Fruit fly (Drosophila melanogaster) whole organism, embryonic: ENCODE results near the gene Fam92.
A peak's percentile ranks its signal among the peaks of the same experiment; 100 is the strongest.

ENCODE experiments used
- Atf6 ChIP-seq: fragments of 200-800 bp; sonication (Bioruptor generic); IDR thresholded peaks from 2 replicates; pipeline ENCODE4 v1.3.6; 2022; ENCODE audit warnings: missing biosample characterization, missing genetic modification characterization
- B-H1 ChIP-seq: fragments of 200-800 bp; sonication (Bioruptor generic); IDR thresholded peaks from 3 replicates; pipeline ENCODE4 v1.3.6; 2022; ENCODE audit warnings: missing biosample characterization, missing genetic modification characterization
- CG1024 ChIP-seq: fragments of 200-800 bp; sonication (Bioruptor generic); IDR thresholded peaks from 2 replicates; pipeline ENCODE4 v1.3.6; 2022; ENCODE audit warnings: missing biosample characterization, missing genetic modification characterization
- CG10543 ChIP-seq: fragments of 200-800 bp; sonication (Bioruptor generic); optimal IDR thresholded peaks from 3 replicates; lab custom pipeline; 2017; ENCODE audit warnings: missing biosample characterization, mild to moderate bottlenecking, missing genetic modification characterization, moderate library complexity
- CG11723 ChIP-seq: fragments of 200-800 bp; sonication (Bioruptor generic); optimal IDR thresholded peaks from 2 replicates; lab custom pipeline; 2017; ENCODE audit warnings: missing biosample characterization, mild to moderate bottlenecking, missing genetic modification characterization
- CG12155 ChIP-seq: fragments of 200-800 bp; sonication (Bioruptor generic); optimal IDR thresholded peaks from 3 replicates; lab custom pipeline; 2016; ENCODE audit warnings: missing biosample characterization, missing genetic modification characterization
- CG13624 ChIP-seq: fragments of 200-800 bp; sonication (Bioruptor generic); optimal IDR thresholded peaks from 2 replicates; lab custom pipeline; 2016; ENCODE audit warnings: missing biosample characterization, missing genetic modification characterization
- CG14014 ChIP-seq: fragments of 200-800 bp; sonication (Bioruptor generic); IDR thresholded peaks from 2 replicates; pipeline ENCODE4 v1.3.6; 2022; ENCODE audit warnings: missing biosample characterization, missing genetic modification characterization
- CG14050 ChIP-seq: fragments of 200-800 bp; sonication (Bioruptor generic); IDR thresholded peaks from 3 replicates; pipeline ENCODE4 v1.3.6; 2022; ENCODE audit warnings: missing biosample characterization, missing genetic modification characterization
- CG14441 ChIP-seq: fragments of 200-800 bp; sonication (Bioruptor generic); IDR thresholded peaks from 2 replicates; pipeline ENCODE4 v1.3.6; 2022; ENCODE audit warnings: missing biosample characterization, missing genetic modification characterization
- CG15269 ChIP-seq: fragments of 200-800 bp; sonication (Bioruptor generic); optimal IDR thresholded peaks from 2 replicates; lab custom pipeline; 2018; ENCODE audit warnings: missing biosample characterization, mild to moderate bottlenecking, missing genetic modification characterization, moderate library complexity
- CG1603 ChIP-seq: fragments of 200-800 bp; sonication (Bioruptor generic); optimal IDR thresholded peaks from 2 replicates; lab custom pipeline; 2019; ENCODE audit warnings: missing biosample characterization, mild to moderate bottlenecking, missing genetic modification characterization, moderate library complexity
- CG2116 ChIP-seq: fragments of 200-800 bp; sonication (Bioruptor generic); optimal IDR thresholded peaks from 3 replicates; lab custom pipeline; 2018; ENCODE audit warnings: missing biosample characterization, mild to moderate bottlenecking, missing genetic modification characterization
- CG2889 ChIP-seq: fragments of 200-800 bp; sonication (Bioruptor generic); IDR thresholded peaks from 3 replicates; pipeline ENCODE4 v1.3.6; 2022; ENCODE audit warnings: missing biosample characterization, missing genetic modification characterization
- CG30403 ChIP-seq: fragments of 200-800 bp; sonication (Bioruptor generic); optimal IDR thresholded peaks from 3 replicates; lab custom pipeline; 2016; ENCODE audit warnings: missing biosample characterization, missing genetic modification characterization
- CG30431 ChIP-seq: fragments of 200-800 bp; sonication (Bioruptor generic); optimal IDR thresholded peaks from 2 replicates; lab custom pipeline; 2017; ENCODE audit warnings: missing biosample characterization, missing genetic modification characterization
- CG3163 ChIP-seq: fragments of 200-800 bp; sonication (Bioruptor generic); optimal IDR thresholded peaks from 3 replicates; lab custom pipeline; 2016; ENCODE audit warnings: missing biosample characterization, missing genetic modification characterization
- CG33213 ChIP-seq: fragments of 200-800 bp; sonication (Bioruptor generic); optimal IDR thresholded peaks from 3 replicates; lab custom pipeline; 2016; ENCODE audit warnings: missing biosample characterization, missing genetic modification characterization
- CG3995 ChIP-seq: fragments of 200-800 bp; sonication (Bioruptor generic); optimal IDR thresholded peaks from 3 replicates; lab custom pipeline; 2016; ENCODE audit warnings: missing biosample characterization, missing genetic modification characterization
- CG7271 ChIP-seq: fragments of 200-800 bp; sonication (Bioruptor generic); optimal IDR thresholded peaks from 2 replicates; lab custom pipeline; 2018; ENCODE audit warnings: missing biosample characterization, mild to moderate bottlenecking, missing genetic modification characterization, moderate library complexity
- CG7963 ChIP-seq: fragments of 200-800 bp; sonication (Bioruptor generic); IDR thresholded peaks from 3 replicates; pipeline ENCODE4 v1.3.6; 2022; ENCODE audit warnings: missing biosample characterization, missing genetic modification characterization; ENCODE audit not compliant: partially characterized antibody
- CG8924 ChIP-seq: fragments of 200-800 bp; optimal IDR thresholded peaks from 3 replicates; lab custom pipeline; 2019; ENCODE audit warnings: missing biosample characterization, mild to moderate bottlenecking, missing genetic modification characterization, moderate library complexity
- CG9609 ChIP-seq: fragments of 200-800 bp; sonication (Bioruptor generic); optimal IDR thresholded peaks from 3 replicates; lab custom pipeline; 2016; ENCODE audit warnings: missing biosample characterization, missing genetic modification characterization
- Camta ChIP-seq: fragments of 200-800 bp; sonication (Bioruptor generic); optimal IDR thresholded peaks from 2 replicates; lab custom pipeline; 2016; ENCODE audit warnings: missing biosample characterization, missing genetic modification characterization
- Chrac-16 ChIP-seq: fragments of 200-800 bp; sonication (Bioruptor generic); optimal IDR thresholded peaks from 3 replicates; lab custom pipeline; 2016; ENCODE audit warnings: missing biosample characterization, missing genetic modification characterization
- Fer1 ChIP-seq: fragments of 200-800 bp; sonication (Bioruptor generic); optimal IDR thresholded peaks from 2 replicates; lab custom pipeline; 2017; ENCODE audit warnings: missing biosample characterization, mild to moderate bottlenecking, missing genetic modification characterization
- GATAe ChIP-seq: fragments of 200-800 bp; sonication (Bioruptor generic); conservative IDR thresholded peaks from 2 replicates; pipeline ENCODE4 v1.3.6; 2022; ENCODE audit warnings: missing biosample characterization, missing genetic modification characterization
- Hmr ChIP-seq: fragments of 200-800 bp; sonication (Bioruptor generic); optimal IDR thresholded peaks from 3 replicates; lab custom pipeline; 2017; ENCODE audit warnings: mild to moderate bottlenecking, missing biosample characterization, missing genetic modification reagents, missing genetic modification characterization
- Jarid2 ChIP-seq: fragments of 200-800 bp; sonication (Bioruptor generic); optimal IDR thresholded peaks from 3 replicates; lab custom pipeline; 2017; ENCODE audit warnings: mild to moderate bottlenecking, missing biosample characterization, missing genetic modification reagents, missing genetic modification characterization
- MTF-1 ChIP-seq: fragments of 200-800 bp; sonication (Bioruptor generic); optimal IDR thresholded peaks from 2 replicates; lab custom pipeline; 2018; ENCODE audit warnings: missing biosample characterization, mild to moderate bottlenecking, missing genetic modification characterization, borderline replicate concordance
- Med ChIP-seq: fragments of 200-800 bp; sonication (Bioruptor generic); peaks from one replicate; lab custom pipeline; 2016; ENCODE audit warnings: missing biosample characterization, missing genetic modification characterization, mild to moderate bottlenecking, inconsistent platforms, moderate library complexity
- Ravus ChIP-seq: fragments of 200-800 bp; sonication (Bioruptor generic); IDR thresholded peaks from 2 replicates; pipeline ENCODE4 v1.3.6; 2022; ENCODE audit warnings: missing biosample characterization, missing genetic modification characterization
- Sox100B ChIP-seq: fragments of 200-800 bp; sonication (Bioruptor generic); optimal IDR thresholded peaks from 3 replicates; lab custom pipeline; 2018; ENCODE audit warnings: missing biosample characterization, mild to moderate bottlenecking, missing genetic modification characterization
- Stat92E ChIP-seq, 3 experiments: fragments of >200 bp in 2 of 3; fragments of 200-800 bp in 1 of 3; sonication (Bioruptor generic) in 1 of 3; optimal IDR thresholded peaks; 2 replicates each; lab custom pipeline; 2017 to 2019; ENCODE audit warnings: missing biosample characterization in 3 of 3, missing genetic modification characterization in 3 of 3, mild to moderate bottlenecking in 1 of 3, moderate library complexity in 1 of 3
- YL-1 ChIP-seq: fragments of 200-800 bp; sonication (Bioruptor generic); optimal IDR thresholded peaks from 3 replicates; lab custom pipeline; 2017; ENCODE audit warnings: missing biosample characterization, mild to moderate bottlenecking, missing genetic modification characterization
- danr ChIP-seq: fragments of 200-800 bp; sonication (Bioruptor generic); IDR thresholded peaks from 2 replicates; pipeline ENCODE4 v1.3.6; 2022; ENCODE audit warnings: missing biosample characterization, missing genetic modification characterization
- dimm ChIP-seq: fragments of 200-800 bp; sonication (Bioruptor generic); IDR thresholded peaks from 2 replicates; pipeline ENCODE4 v1.3.6; 2022; ENCODE audit warnings: missing biosample characterization, missing genetic modification characterization
- grau ChIP-seq: fragments of 200-800 bp; optimal IDR thresholded peaks from 3 replicates; lab custom pipeline; 2019; ENCODE audit warnings: missing biosample characterization, mild to moderate bottlenecking, missing genetic modification characterization, moderate library complexity
- gro ChIP-seq: fragments of 200-800 bp; sonication (Bioruptor generic); optimal IDR thresholded peaks from 2 replicates; lab custom pipeline; 2016; ENCODE audit warnings: missing biosample characterization, missing genetic modification characterization
- jumu ChIP-seq: fragments of 200-800 bp; sonication (Bioruptor generic); optimal IDR thresholded peaks from 3 replicates; lab custom pipeline; 2016; ENCODE audit warnings: missing biosample characterization, missing genetic modification characterization
- lmd ChIP-seq: fragments of 200-800 bp; sonication (Bioruptor generic); IDR thresholded peaks from 2 replicates; pipeline ENCODE4 v1.3.6; 2022; ENCODE audit warnings: missing biosample characterization, missing genetic modification characterization
- mirr ChIP-seq: fragments of 200-800 bp; sonication (Bioruptor generic); optimal IDR thresholded peaks from 3 replicates; lab custom pipeline; 2018; ENCODE audit warnings: missing biosample characterization, mild to moderate bottlenecking, missing genetic modification characterization
- nmo ChIP-seq: fragments of 200-800 bp; sonication (Bioruptor generic); optimal IDR thresholded peaks from 2 replicates; lab custom pipeline; 2018; ENCODE audit warnings: missing biosample characterization, mild to moderate bottlenecking, missing genetic modification characterization, moderate library complexity
- onecut ChIP-seq: fragments of 200-800 bp; sonication (Bioruptor generic); IDR thresholded peaks from 2 replicates; pipeline ENCODE4 v1.3.6; 2022; ENCODE audit warnings: missing biosample characterization, missing genetic modification characterization
- pfk ChIP-seq: fragments of 200-800 bp; sonication (Bioruptor generic); optimal IDR thresholded peaks from 2 replicates; lab custom pipeline; 2018; ENCODE audit warnings: missing biosample characterization, mild to moderate bottlenecking, missing genetic modification characterization, moderate library complexity
- schlank ChIP-seq: fragments of 200-800 bp; sonication (Bioruptor generic); optimal IDR thresholded peaks from 2 replicates; lab custom pipeline; 2018; ENCODE audit warnings: missing biosample characterization, mild to moderate bottlenecking, missing genetic modification characterization
- scrt ChIP-seq: fragments of 200-800 bp; sonication (Bioruptor generic); optimal IDR thresholded peaks from 2 replicates; lab custom pipeline; 2018; ENCODE audit warnings: missing biosample characterization, mild to moderate bottlenecking, missing genetic modification characterization, moderate library complexity
- unpg ChIP-seq: fragments of 200-800 bp; sonication (Bioruptor generic); optimal IDR thresholded peaks from 3 replicates; lab custom pipeline; 2018; ENCODE audit warnings: missing biosample characterization, mild to moderate bottlenecking, missing genetic modification characterization, moderate library complexity

Gene Fam92

DNA sequence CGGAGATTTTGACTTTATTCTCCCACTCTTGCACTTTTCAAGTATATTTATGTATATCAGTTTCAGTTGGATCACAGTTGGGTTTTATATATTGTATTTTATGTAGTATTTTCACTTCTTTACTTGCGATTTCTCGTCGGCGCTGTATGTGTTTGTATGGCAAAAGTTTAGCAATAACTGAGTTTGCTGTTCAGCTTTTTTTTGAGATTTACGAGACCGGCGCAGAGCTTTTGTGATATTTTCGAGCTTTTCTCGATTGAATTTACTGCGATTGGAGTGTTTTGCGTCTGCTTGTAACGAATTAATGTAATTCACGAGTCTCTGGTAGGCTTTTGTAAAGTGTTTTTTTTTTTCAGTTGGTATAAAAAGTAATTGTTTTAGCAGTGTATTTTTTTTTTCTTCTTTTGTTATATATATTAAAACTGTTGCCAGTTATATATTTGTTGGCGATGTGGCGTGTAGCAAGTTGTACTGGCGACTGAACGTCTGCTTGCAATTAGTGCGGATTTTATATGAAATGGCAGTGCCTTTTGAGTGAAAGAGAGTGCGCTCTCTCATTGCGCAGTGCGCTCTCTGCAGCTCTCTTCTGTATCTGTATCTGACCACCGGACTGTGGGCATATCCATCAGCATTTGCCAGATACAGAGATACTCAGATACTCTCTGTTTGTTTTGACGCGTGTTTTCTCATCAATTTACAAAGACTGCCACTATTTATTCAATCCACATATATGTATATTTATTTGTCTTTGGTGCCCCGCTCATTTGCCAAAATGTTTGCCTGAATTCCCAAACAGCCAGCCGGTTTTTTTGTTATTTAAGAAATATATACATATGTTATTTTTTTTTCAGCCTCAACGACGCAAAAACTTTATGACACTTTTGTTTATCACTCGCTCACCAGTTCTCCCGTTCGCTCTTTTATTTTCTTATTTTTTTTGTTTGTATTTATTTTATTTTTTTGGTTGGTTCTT is 36.3 kb downstream of the Fam92 start (continued):
- TF ChIP-seq CG1603 (peak; percentile 26), schlank (peak; percentile 83), CG15269 (tag; lab: Kevin White, UChicago) (peak; percentile 56), CG13624 (GFP tag; lab: Kevin White, UChicago) (peak; percentile 86), jumu (GFP tag; lab: Kevin White, UChicago) (no peak), CG7271 (tag; lab: Kevin White, UChicago) (peak; percentile 64), CG1024 (peak; percentile 38; the same call in 1 of the 2 replicates), Fer1 (GFP tag; lab: Kevin White, UChicago) (peak; percentile 91), CG8924 (tag; lab: Kevin White, UChicago) (peak; percentile 81), gro (GFP tag; lab: Kevin White, UChicago) (peak; percentile 47), YL-1 (GFP tag; lab: Kevin White, UChicago) (peak; percentile 80), Hmr (peak; percentile 90), Med (GFP tag; lab: Kevin White, UChicago) (peak; percentile 94), CG30403 (GFP tag; lab: Kevin White, UChicago) (no peak), CG12155 (GFP tag; lab: Kevin White, UChicago) (no peak), MTF-1 (GFP tag; lab: Kevin White, UChicago) (peak; percentile 69), Ravus (GFP tag; lab: Robert Waterston, UW) (no peak), GATAe (GFP tag; lab: Robert Waterston, UW) (no peak), Atf6 (GFP tag; lab: Robert Waterston, UW) (peak; percentile 79), CG30431 (GFP tag; lab: Kevin White, UChicago) (no peak), lmd (GFP tag; lab: Robert Waterston, UW) (no peak), mirr (GFP tag; lab: Kevin White, UChicago) (peak; percentile 96), grau (tag; lab: Kevin White, UChicago) (peak; percentile 38), dimm (no peak), CG33213 (GFP tag; lab: Kevin White, UChicago) (no peak), Jarid2 (GFP tag; lab: Kevin White, UChicago) (peak; percentile 88), Camta (GFP tag; lab: Kevin White, UChicago) (no peak), CG14441 (GFP tag; lab: Robert Waterston, UW) (0 out of 2 replicates have a peak, but pooled peaks have one; percentile 17), CG14014 (GFP tag; lab: Robert Waterston, UW) (peak; percentile 63; the same call in 1 of the 2 replicates), pfk (GFP tag; lab: Kevin White, UChicago) (peak; percentile 73), B-H1 (GFP tag; lab: Robert Waterston, UW) (no peak; the same call in 2 of the 3 replicates), Sox100B (peak; percentile 57), CG7963 (GFP tag; lab: Robert Waterston, UW) (0 out of 3 replicates have a peak, but pooled peaks have one; percentile 33), CG3163 (peak; percentile 75), onecut (GFP tag; lab: Robert Waterston, UW) (peak; percentile 55), CG14050 (GFP tag; lab: Robert Waterston, UW) (peak; percentile 32; the same call in 2 of the 3 replicates), Chrac-16 (no peak), unpg (GFP tag; lab: Kevin White, UChicago) (peak; percentile 60), CG3995 (no peak), Stat92E (GFP tag; optimal IDR thresholded peaks at IDR 0.05; lab: Kevin White, UChicago) (no peak), CG2116 (peak; percentile 55), CG2889 (GFP tag; lab: Robert Waterston, UW) (no peak), CG11723 (GFP tag; lab: Kevin White, UChicago) (peak; percentile 42), nmo (GFP tag; lab: Kevin White, UChicago) (peak; percentile 16), danr (GFP tag; lab: Robert Waterston, UW) (no peak), scrt (GFP tag; lab: Kevin White, UChicago) (peak; percentile 74), CG9609 (no peak), CG10543 (peak; percentile 97)
